Worm (Caenorhabditis elegans): ENCODE measurements around the gene btb-17.

btb-17 gene

ce11 chrII:3318839-3319238, 23.6 kb downstream of the btb-17 start:
- TF ChIP-seq nhr-77 (tag; optimal IDR thresholded peaks at IDR 0.05), result no peak
- TF ChIP-seq nhr-84 (tag; optimal IDR thresholded peaks at IDR 0.05), result no peak
- TF ChIP-seq C16A3.4 (tag; optimal IDR thresholded peaks at IDR 0.05), result no peak
- peak; percentile 84 for TF ChIP-seq elt-2 (tag; optimal IDR thresholded peaks at IDR 0.05)
- no peak for TF ChIP-seq fkh-4 (tag; optimal IDR thresholded peaks at IDR 0.05; ENCODE audit: borderline replicate concordance)
- peak; percentile 17 for TF ChIP-seq nhr-20 (tag; optimal IDR thresholded peaks at IDR 0.05)
- TF ChIP-seq dpl-1 (GFP tag; optimal IDR thresholded peaks at IDR 0.05), result no peak
- no peak for TF ChIP-seq lin-39 (tag; optimal IDR thresholded peaks at IDR 0.05)
- TF ChIP-seq fos-1 (tag; optimal IDR thresholded peaks at IDR 0.05), result no peak

DNA sequence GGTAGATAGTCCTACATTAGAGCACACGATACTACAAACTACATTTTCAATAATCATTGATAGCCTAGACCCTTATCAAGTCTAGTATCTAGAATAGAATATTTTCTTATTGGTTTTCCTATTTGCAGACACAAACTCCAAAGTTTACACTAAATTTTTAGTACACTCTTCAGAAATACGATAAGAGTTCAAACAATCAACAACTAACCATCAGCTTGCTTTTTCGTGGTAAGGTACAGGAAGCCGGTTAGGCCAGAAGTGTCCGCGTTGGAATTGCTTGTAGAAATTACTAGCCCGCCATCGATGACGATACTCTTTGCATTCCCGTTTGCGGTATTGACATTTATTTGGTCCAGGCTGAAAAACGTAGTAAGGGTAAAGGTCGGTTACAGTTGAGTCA, 27.1 kb downstream of the btb-17 start, which contains the start of gene Y46D2A.1:
Gene Y46D2A.1 (plus strand): TSS at position 301 of the 400 bp plus-strand sequence.
- TF ChIP-seq elt-2 (tag; optimal IDR thresholded peaks at IDR 0.05) (peak; percentile 49), nhr-28 (tag; optimal IDR thresholded peaks at IDR 0.05) (no peak)

DNA sequence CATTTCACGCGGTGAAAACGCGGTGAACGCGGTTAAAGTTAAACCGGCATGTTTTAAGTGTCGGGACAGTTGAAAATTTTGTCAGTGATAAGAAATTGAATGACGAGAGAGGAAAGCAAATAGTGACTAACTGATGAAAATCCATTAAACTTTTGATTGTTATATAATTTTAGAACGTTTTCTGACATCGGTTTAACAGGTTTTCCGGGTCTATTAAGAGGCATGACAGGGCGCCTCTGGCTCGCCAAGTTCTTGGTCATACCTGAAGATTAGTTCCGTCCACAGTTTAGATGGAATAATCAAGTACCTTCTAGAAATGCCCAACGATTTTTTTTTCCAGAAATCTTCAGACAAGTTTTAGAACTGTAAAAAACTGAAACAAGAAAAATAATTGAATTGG, 28.0 kb downstream of the btb-17 start, which contains the start of gene Y46D2A.2:
Gene Y46D2A.2 (minus strand): TSS at position 101 of the 400 bp plus-strand sequence.
- TF ChIP-seq elt-3 (tag; optimal IDR thresholded peaks at IDR 0.05) (no peak), elt-2 (tag; optimal IDR thresholded peaks at IDR 0.05) (peak; percentile 9)

ce11 chrII:3327104-3327503, 31.9 kb downstream of the btb-17 start, which contains the start of gene Y46D2A.3:
Y46D2A.3 (minus strand) TSS chrII:3327204.
- no peak for TF ChIP-seq elt-2 (tag; optimal IDR thresholded peaks at IDR 0.05)
- TF ChIP-seq pax-3 (tag; optimal IDR thresholded peaks at IDR 0.05), result no peak
- TF ChIP-seq nhr-11 (tag; optimal IDR thresholded peaks at IDR 0.05), result no peak
- TF ChIP-seq nhr-47 (tag; optimal IDR thresholded peaks at IDR 0.05), result no peak
- TF ChIP-seq ceh-8 (GFP tag; optimal IDR thresholded peaks at IDR 0.05), result no peak
- no peak for TF ChIP-seq snu-23 (GFP tag; optimal IDR thresholded peaks at IDR 0.05)
- no peak for TF ChIP-seq ets-5 (GFP tag; IDR thresholded peaks at IDR 0.05)
- no peak for TF ChIP-seq nhr-28 (tag; optimal IDR thresholded peaks at IDR 0.05)
- no peak for TF ChIP-seq nhr-77 (tag; optimal IDR thresholded peaks at IDR 0.05)
- no peak for TF ChIP-seq nhr-90 (tag; optimal IDR thresholded peaks at IDR 0.05; ENCODE audit: poor library complexity)
- no peak for TF ChIP-seq jun-1 (tag; optimal IDR thresholded peaks at IDR 0.05)
- no peak for TF ChIP-seq ama-1 (optimal IDR thresholded peaks at IDR 0.05)
- TF ChIP-seq pqm-1 (tag; optimal IDR thresholded peaks at IDR 0.05), result no peak
- TF ChIP-seq tbx-2 (tag; optimal IDR thresholded peaks at IDR 0.05), result no peak

- TF ChIP-seq mab-9 (GFP tag; IDR thresholded peaks at IDR 0.05) (no peak), unc-130 (tag; optimal IDR thresholded peaks at IDR 0.05) (no peak), unc-30 (tag; optimal IDR thresholded peaks at IDR 0.05) (no peak), hlh-4 (tag; optimal IDR thresholded peaks at IDR 0.05) (no peak), C04F5.9 (tag; optimal IDR thresholded peaks at IDR 0.05) (no peak), nhr-90 (tag; optimal IDR thresholded peaks at IDR 0.05; ENCODE audit: poor library complexity) (no peak), ztf-4 (tag; optimal IDR thresholded peaks at IDR 0.05) (no peak), ceh-90 (tag; optimal IDR thresholded peaks at IDR 0.05) (no peak), nhr-85 (tag) (no peak), nhr-76 (tag; optimal IDR thresholded peaks at IDR 0.05) (no peak), ceh-8 (GFP tag; optimal IDR thresholded peaks at IDR 0.05) (no peak), pag-3 (tag; optimal IDR thresholded peaks at IDR 0.05; ENCODE audit: borderline replicate concordance, insufficient read depth) (no peak), egl-27 (tag; optimal IDR thresholded peaks at IDR 0.05) (no peak), ztf-11 (tag; optimal IDR thresholded peaks at IDR 0.05) (no peak)
Observed at ce11 chrII:3332039-3332438, 36.8 kb downstream of the btb-17 start, which contains the start of gene irld-27. irld-27 (plus strand) TSS chrII:3332339.

Measured in whole organism, L1 larva.